Worm (Caenorhabditis elegans): ENCODE data around the gene del-7.

DNA sequence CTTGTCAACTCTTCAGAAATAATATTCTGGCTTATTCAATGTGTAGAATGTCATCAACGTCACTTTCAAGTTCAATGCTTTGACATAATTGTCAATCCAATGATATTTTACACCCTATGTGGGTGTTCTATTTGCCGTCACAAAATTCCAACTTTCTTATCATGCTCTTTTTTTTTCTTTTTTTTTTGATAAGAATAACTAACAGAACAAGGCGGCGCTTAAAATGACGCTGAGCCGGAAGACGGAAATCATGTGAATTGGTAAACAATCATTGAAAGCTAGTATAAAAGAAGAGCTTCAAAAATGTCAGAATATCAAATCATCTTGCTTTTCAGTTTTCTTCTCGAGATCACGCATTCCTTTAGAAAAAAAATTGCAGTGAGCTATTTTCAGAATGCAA lies 33.9 kb upstream of the del-7 start, which contains the start of gene C50F7.5:
- TF ChIP-seq nhr-11 (tag; optimal IDR thresholded peaks at IDR 0.05): no peak
- TF ChIP-seq hlh-15 (tag; optimal IDR thresholded peaks at IDR 0.05): no peak
- TF ChIP-seq hlh-13 (GFP tag; optimal IDR thresholded peaks at IDR 0.05): no peak
- TF ChIP-seq pag-3 (tag; optimal IDR thresholded peaks at IDR 0.05; ENCODE audit: borderline replicate concordance): no peak

All from whole organism, late embryonic.